Worm (Caenorhabditis elegans) whole organism, early embryonic: ENCODE results near the gene cyp-37B1.

ENCODE experiments used
- F13C5.2 ChIP-seq: sonication (generic microtip); optimal IDR thresholded peaks from 2 replicates; lab custom pipeline; 2017; ENCODE audit warnings: mild to moderate bottlenecking, missing genetic modification characterization, inconsistent platforms, missing compliant biosample characterization
- aly-1 ChIP-seq: sonication (generic microtip); optimal IDR thresholded peaks from 2 replicates; lab custom pipeline; 2016; ENCODE audit warnings: missing genetic modification characterization, missing compliant biosample characterization
- ama-1 ChIP-seq: fragments of 150-350 bp; optimal IDR thresholded peaks from 2 replicates; lab custom pipeline; 2014
- ceh-13 ChIP-seq: fragments of 200-800 bp; sonication (Bioruptor generic); optimal IDR thresholded peaks from 2 replicates; lab custom pipeline; 2018; ENCODE audit warnings: mild to moderate bottlenecking, missing genetic modification characterization, missing compliant biosample characterization
- ets-7 ChIP-seq: sonication (generic microtip); optimal IDR thresholded peaks from 2 replicates; lab custom pipeline; 2016; ENCODE audit warnings: missing genotype, missing genetic modification characterization, missing compliant biosample characterization
- hmbx-1 ChIP-seq: sonication (generic microtip); optimal IDR thresholded peaks from 2 replicates; lab custom pipeline; 2016; ENCODE audit warnings: mild to moderate bottlenecking, missing genetic modification characterization, missing compliant biosample characterization
- hmg-4 ChIP-seq: fragments of 200-800 bp; sonication (Bioruptor generic); optimal IDR thresholded peaks from 2 replicates; lab custom pipeline; 2018; ENCODE audit warnings: mild to moderate bottlenecking, missing genetic modification characterization, missing compliant biosample characterization
- pes-1 ChIP-seq: fragments of 200-800 bp; sonication (Bioruptor generic); IDR thresholded peaks from 2 replicates; pipeline ENCODE4 v1.3.6; 2022; ENCODE audit warnings: missing genetic modification reagents, missing genetic modification characterization, missing compliant biosample characterization
- scrt-1 ChIP-seq: fragments of 200-800 bp; sonication (Bioruptor generic); IDR thresholded peaks from 2 replicates; pipeline ENCODE4 v1.3.6; 2022; ENCODE audit warnings: missing genetic modification characterization, missing compliant biosample characterization
- tbx-11 ChIP-seq: fragments of 200-800 bp; sonication (Bioruptor generic); IDR thresholded peaks from 2 replicates; pipeline ENCODE4 v1.3.6; 2022; ENCODE audit warnings: missing genetic modification characterization, missing compliant biosample characterization
- tbx-37 ChIP-seq: fragments of 200-800 bp; sonication (Bioruptor generic); conservative IDR thresholded peaks from 2 replicates; pipeline ENCODE4 v1.3.6; 2022; ENCODE audit warnings: missing genetic modification reagents, missing genetic modification characterization, missing compliant biosample characterization

DNA sequence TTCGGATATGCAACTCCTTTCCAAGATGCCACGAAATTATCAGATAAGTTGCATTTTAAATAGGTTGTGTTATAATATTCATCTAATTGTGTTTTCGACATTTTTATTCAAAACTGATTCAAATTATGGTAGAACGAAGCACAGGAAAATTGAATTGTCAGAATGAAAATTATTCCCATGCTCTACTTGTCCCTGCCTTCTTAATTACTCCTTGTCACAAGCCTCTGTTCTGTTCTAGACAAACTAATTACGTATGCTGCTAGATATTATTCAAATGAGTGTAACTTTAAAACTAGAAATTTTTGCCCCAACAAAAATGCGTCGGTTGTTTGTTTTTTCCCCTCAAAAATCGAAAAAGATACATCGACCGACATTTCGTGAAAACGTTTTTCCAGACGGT, 33.8 kb upstream of the cyp-37B1 start, which contains the start of gene srh-104:
- TF ChIP-seq ama-1 (lab: Kevin White, UChicago) (no peak), tbx-11 (GFP tag; lab: Robert Waterston, UW) (no peak), hmbx-1 (tag; lab: Kevin White, UChicago) (no peak), pes-1 (GFP tag; lab: Robert Waterston, UW) (no peak), tbx-37 (GFP tag; lab: Robert Waterston, UW) (no peak), aly-1 (tag; lab: Kevin White, UChicago) (no peak), F13C5.2 (tag; lab: Kevin White, UChicago) (no peak), ets-7 (no peak), hmg-4 (GFP tag; lab: Kevin White, UChicago) (no peak), scrt-1 (GFP tag; lab: Robert Waterston, UW) (no peak), ceh-13 (GFP tag; lab: Kevin White, UChicago) (no peak)
